Worm (Caenorhabditis elegans): ENCODE measurements around the gene pqn-53.

Gene pqn-53

DNA sequence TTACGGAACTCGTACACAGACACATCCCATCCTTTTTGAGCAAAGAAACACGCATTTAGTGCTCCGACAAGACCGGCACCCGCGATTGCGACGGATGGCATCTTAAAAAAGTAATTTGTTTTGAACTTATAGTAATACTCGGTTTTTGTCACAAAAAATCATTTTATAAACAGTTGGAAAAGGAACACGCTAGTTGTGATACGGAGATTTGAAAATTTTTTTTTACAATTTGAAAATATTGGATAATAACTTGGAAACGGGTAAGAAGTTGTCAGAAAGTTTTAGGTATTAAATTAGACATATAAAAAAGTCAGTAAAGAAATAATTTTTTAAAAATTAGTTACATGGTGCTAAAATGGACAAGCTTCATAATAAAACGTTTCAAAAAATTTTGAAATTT lies 5.2 kb upstream of the pqn-53 start, which contains the start of gene kmo-1:
Gene kmo-1 (minus strand): TSS at position 101 of the 400 bp plus-strand sequence.
- TF ChIP-seq klf-2 (GFP tag; conservative IDR thresholded peaks at IDR 0.05): no peak

DNA sequence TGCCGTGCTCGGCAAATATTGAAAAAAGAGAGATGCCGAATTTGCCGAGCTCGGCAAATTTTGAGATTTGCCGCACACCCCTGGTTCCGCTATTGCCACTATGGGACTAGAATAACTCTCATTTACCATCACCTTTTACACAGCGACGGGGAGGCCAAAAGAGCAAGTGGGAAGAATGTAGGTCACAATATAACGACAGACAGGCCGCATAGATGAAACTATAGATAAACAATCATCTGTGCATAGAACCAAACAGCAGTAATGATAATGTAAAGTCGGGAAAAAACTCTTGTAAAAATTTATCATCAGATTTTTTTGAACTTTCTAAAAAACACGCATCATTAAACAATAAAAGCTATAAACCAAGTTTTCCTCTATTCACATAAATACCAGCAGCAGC lies 3.2 kb upstream of the pqn-53 start, which contains the start of gene kmo-2:
Gene kmo-2 (minus strand): TSS at position 101 of the 400 bp plus-strand sequence.
- TF ChIP-seq ztf-29 (GFP tag; IDR thresholded peaks at IDR 0.05) (no peak), ref-1 (GFP tag; conservative IDR thresholded peaks at IDR 0.05) (no peak), tab-1 (GFP tag; IDR thresholded peaks at IDR 0.05) (no peak), T22C8.4 (GFP tag; IDR thresholded peaks at IDR 0.05) (no peak), klf-2 (GFP tag; conservative IDR thresholded peaks at IDR 0.05) (no peak), med-1 (GFP tag; optimal IDR thresholded peaks at IDR 0.05; ENCODE audit: insufficient read depth) (no peak), ztf-23 (GFP tag; IDR thresholded peaks at IDR 0.05) (no peak), flt-1 (GFP tag; IDR thresholded peaks at IDR 0.05) (no peak), cog-1 (tag; optimal IDR thresholded peaks at IDR 0.05) (no peak)

ce11 chrV:12065859-12066258 lies 668 bp upstream of the pqn-53 start:
- no peak for TF ChIP-seq klf-2 (GFP tag; conservative IDR thresholded peaks at IDR 0.05)
- TF ChIP-seq ztf-23 (GFP tag; IDR thresholded peaks at IDR 0.05): no peak
- no peak for TF ChIP-seq flt-1 (GFP tag; IDR thresholded peaks at IDR 0.05)
- no peak for TF ChIP-seq cog-1 (tag; optimal IDR thresholded peaks at IDR 0.05)
- TF ChIP-seq T22C8.4 (GFP tag; IDR thresholded peaks at IDR 0.05): no peak
- TF ChIP-seq tab-1 (GFP tag; IDR thresholded peaks at IDR 0.05): no peak
- TF ChIP-seq med-1 (GFP tag; optimal IDR thresholded peaks at IDR 0.05; ENCODE audit: insufficient read depth): no peak
- no peak for TF ChIP-seq ztf-29 (GFP tag; IDR thresholded peaks at IDR 0.05)

- TF ChIP-seq flt-1 (GFP tag; IDR thresholded peaks at IDR 0.05) (0 out of 2 replicates have a peak, but pooled peaks have one; percentile 29), tab-1 (GFP tag; IDR thresholded peaks at IDR 0.05) (no peak), ztf-23 (GFP tag; IDR thresholded peaks at IDR 0.05) (0 out of 2 replicates have a peak, but pooled peaks have one; percentile 31)
Observed at ce11 chrV:12063036-12063435, 2.2 kb downstream of the pqn-53 start, which contains the start of gene clh-6. Gene clh-6 (minus strand): TSS chrV:12063368.

ce11 chrV:12059719-12060118 lies 5.5 kb downstream of the pqn-53 start, which contains the start of gene R07B7.2:
Gene R07B7.2 (minus strand): TSS chrV:12059753.
- TF ChIP-seq ztf-29 (GFP tag; IDR thresholded peaks at IDR 0.05) (no peak), tab-1 (GFP tag; IDR thresholded peaks at IDR 0.05) (no peak), ztf-23 (GFP tag; IDR thresholded peaks at IDR 0.05) (no peak)

DNA sequence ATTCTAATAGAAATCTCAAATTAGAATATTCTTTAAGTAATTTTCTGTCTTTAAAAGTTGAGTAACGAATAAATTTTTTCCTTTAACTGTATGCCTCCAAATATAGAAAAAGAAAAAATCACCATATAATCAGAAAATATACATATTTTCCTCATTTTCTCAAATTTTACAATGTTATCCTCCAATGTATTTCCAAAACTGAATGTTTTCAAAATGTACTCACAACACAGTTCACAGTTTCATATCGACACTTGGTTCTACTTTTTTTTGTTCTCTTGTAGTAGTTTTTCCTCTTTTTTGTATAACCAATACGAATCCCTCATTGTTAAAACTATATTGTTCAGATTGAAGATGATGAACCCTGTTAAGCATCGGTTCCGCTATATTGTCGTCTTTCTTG lies 11.6 kb downstream of the pqn-53 start, which contains the start of gene F10C2.7:
Gene F10C2.7 (plus strand): TSS at position 301 of the 400 bp plus-strand sequence.
- TF ChIP-seq klf-2 (GFP tag; conservative IDR thresholded peaks at IDR 0.05): no peak
- no peak for TF ChIP-seq ztf-23 (GFP tag; IDR thresholded peaks at IDR 0.05)
- TF ChIP-seq T22C8.4 (GFP tag; IDR thresholded peaks at IDR 0.05): no peak

DNA sequence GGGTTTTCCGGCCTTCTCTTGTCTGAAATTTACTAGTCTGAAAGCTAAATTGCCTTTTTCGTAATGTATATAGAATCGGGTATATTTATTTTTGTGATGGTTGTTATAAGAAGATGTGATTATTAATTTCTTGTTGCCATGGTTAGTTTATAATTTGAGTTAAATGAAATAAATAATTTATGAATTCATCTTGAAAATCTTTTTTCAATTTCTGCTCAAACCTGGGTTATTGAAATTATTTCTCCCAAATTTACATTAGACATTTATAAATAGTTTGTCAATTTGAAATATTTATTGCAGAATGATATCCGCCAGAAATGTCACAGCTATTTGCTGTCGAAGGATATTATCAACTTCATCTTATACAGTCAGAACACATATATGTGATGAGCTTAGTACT lies 16.7 kb downstream of the pqn-53 start, which contains the start of gene dars-2:
Gene dars-2 (plus strand): TSS at position 301 of the 400 bp plus-strand sequence.
- no peak for TF ChIP-seq ref-1 (GFP tag; conservative IDR thresholded peaks at IDR 0.05)
- no peak for TF ChIP-seq med-1 (GFP tag; optimal IDR thresholded peaks at IDR 0.05; ENCODE audit: insufficient read depth)
- TF ChIP-seq flt-1 (GFP tag; IDR thresholded peaks at IDR 0.05): no peak
- TF ChIP-seq cog-1 (tag; optimal IDR thresholded peaks at IDR 0.05): no peak
- no peak for TF ChIP-seq tab-1 (GFP tag; IDR thresholded peaks at IDR 0.05)
- TF ChIP-seq ztf-29 (GFP tag; IDR thresholded peaks at IDR 0.05): no peak
- no peak for TF ChIP-seq T22C8.4 (GFP tag; IDR thresholded peaks at IDR 0.05)
- TF ChIP-seq ztf-23 (GFP tag; IDR thresholded peaks at IDR 0.05): no peak
- TF ChIP-seq klf-2 (GFP tag; conservative IDR thresholded peaks at IDR 0.05): no peak

DNA sequence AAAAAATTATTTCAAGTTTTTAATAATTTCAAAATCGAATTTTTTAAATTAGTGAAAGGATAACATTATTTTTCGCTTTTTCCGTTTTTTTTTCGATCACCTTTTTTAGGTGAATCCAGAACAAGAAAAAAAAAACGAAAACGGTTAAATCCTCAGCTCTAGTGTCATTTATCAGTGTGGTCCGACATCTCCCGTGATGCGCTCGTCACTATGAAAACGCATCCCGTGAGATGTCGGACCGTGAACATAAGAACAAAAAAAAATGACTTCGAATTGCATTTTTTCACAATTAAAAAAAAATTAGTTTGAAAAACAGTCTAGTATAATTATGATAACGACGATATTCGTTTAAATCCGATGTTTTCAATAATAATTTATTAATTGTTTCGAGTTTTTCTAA lies 17.5 kb downstream of the pqn-53 start:
- TF ChIP-seq cog-1 (tag; optimal IDR thresholded peaks at IDR 0.05) (no peak), ztf-29 (GFP tag; IDR thresholded peaks at IDR 0.05) (no peak), med-1 (GFP tag; optimal IDR thresholded peaks at IDR 0.05; ENCODE audit: insufficient read depth) (no peak), ref-1 (GFP tag; conservative IDR thresholded peaks at IDR 0.05) (no peak), klf-2 (GFP tag; conservative IDR thresholded peaks at IDR 0.05) (no peak), flt-1 (GFP tag; IDR thresholded peaks at IDR 0.05) (no peak), tab-1 (GFP tag; IDR thresholded peaks at IDR 0.05) (no peak), T22C8.4 (GFP tag; IDR thresholded peaks at IDR 0.05) (no peak), ztf-23 (GFP tag; IDR thresholded peaks at IDR 0.05) (no peak)

ce11 chrV:12045132-12045531 lies 20.1 kb downstream of the pqn-53 start, which contains the start of gene F10C2.5:
Gene F10C2.5 (plus strand): TSS chrV:12045432.
- no peak for TF ChIP-seq ztf-23 (GFP tag; IDR thresholded peaks at IDR 0.05)
- TF ChIP-seq klf-2 (GFP tag; conservative IDR thresholded peaks at IDR 0.05): no peak
- TF ChIP-seq tab-1 (GFP tag; IDR thresholded peaks at IDR 0.05): no peak
- no peak for TF ChIP-seq flt-1 (GFP tag; IDR thresholded peaks at IDR 0.05)
- no peak for TF ChIP-seq med-1 (GFP tag; optimal IDR thresholded peaks at IDR 0.05; ENCODE audit: insufficient read depth)
- TF ChIP-seq T22C8.4 (GFP tag; IDR thresholded peaks at IDR 0.05): no peak
- no peak for TF ChIP-seq ztf-29 (GFP tag; IDR thresholded peaks at IDR 0.05)
- TF ChIP-seq ref-1 (GFP tag; conservative IDR thresholded peaks at IDR 0.05): no peak
- TF ChIP-seq cog-1 (tag; optimal IDR thresholded peaks at IDR 0.05): no peak

ce11 chrV:12040823-12041606 lies 24.2 kb downstream of the pqn-53 start, which contains the start of the genes kup-1 and F10C2.4:
Gene kup-1 (minus strand): TSS chrV:12040873.
Gene F10C2.4 (plus strand): TSS chrV:12041556.
- no peak for TF ChIP-seq klf-2 (GFP tag; conservative IDR thresholded peaks at IDR 0.05)
- peak; percentile 53 for TF ChIP-seq cog-1 (tag; optimal IDR thresholded peaks at IDR 0.05)
- TF ChIP-seq ref-1 (GFP tag; conservative IDR thresholded peaks at IDR 0.05): no peak
